Fruit fly (Drosophila melanogaster) whole organism, pupa: ENCODE results near the gene Cpr67Fa1.

Source experiments
- CG10348 ChIP-seq: fragments of 200-800 bp; sonication (Bioruptor generic); IDR thresholded peaks from 2 replicates; pipeline ENCODE4 v1.3.6; 2022; ENCODE audit warnings: missing biosample characterization, missing genetic modification characterization
- CG12605 ChIP-seq: fragments of 200-800 bp; sonication (Bioruptor generic); IDR thresholded peaks from 2 replicates; pipeline ENCODE4 v1.3.6; 2022; ENCODE audit warnings: missing biosample characterization, missing genetic modification characterization
- CG13204 ChIP-seq: fragments of 200-800 bp; sonication (Bioruptor generic); optimal IDR thresholded peaks from 2 replicates; lab custom pipeline; 2018; ENCODE audit warnings: missing biosample characterization, mild to moderate bottlenecking, missing genetic modification characterization, moderate library complexity
- CG14655 ChIP-seq: fragments of 200-800 bp; sonication (Bioruptor generic); optimal IDR thresholded peaks from 3 replicates; lab custom pipeline; 2017; ENCODE audit warnings: mild to moderate bottlenecking, missing biosample characterization, missing genetic modification reagents, missing genetic modification characterization
- CG15710 ChIP-seq: fragments of 200-800 bp; sonication (Bioruptor generic); optimal IDR thresholded peaks from 2 replicates; lab custom pipeline; 2018; ENCODE audit warnings: missing biosample characterization, mild to moderate bottlenecking, missing genetic modification characterization, moderate library complexity
- CG17806 ChIP-seq: fragments of 200-800 bp; sonication (Bioruptor generic); optimal IDR thresholded peaks from 2 replicates; lab custom pipeline; 2018; ENCODE audit warnings: missing biosample characterization, mild to moderate bottlenecking, missing genetic modification characterization, moderate library complexity
- CG32121 ChIP-seq: fragments of 200-800 bp; sonication (Bioruptor generic); IDR thresholded peaks from 2 replicates; pipeline ENCODE4 v1.3.6; 2022; ENCODE audit warnings: missing biosample characterization, missing genetic modification characterization
- CG34367 ChIP-seq: fragments of 200-800 bp; sonication (Bioruptor generic); optimal IDR thresholded peaks from 2 replicates; lab custom pipeline; 2018; ENCODE audit warnings: missing biosample characterization, mild to moderate bottlenecking, missing genetic modification characterization
- CG4496 ChIP-seq: fragments of 200-800 bp; sonication (Bioruptor generic); IDR thresholded peaks from 3 replicates; pipeline ENCODE4 v1.3.6; 2022; ENCODE audit warnings: missing biosample characterization, missing genetic modification characterization
- CG8301 ChIP-seq: fragments of 200-800 bp; sonication (Bioruptor generic); optimal IDR thresholded peaks from 2 replicates; lab custom pipeline; 2018; ENCODE audit warnings: missing biosample characterization, mild to moderate bottlenecking, missing genetic modification characterization
- CG9948 ChIP-seq: fragments of 200-800 bp; sonication (Bioruptor generic); optimal IDR thresholded peaks from 2 replicates; lab custom pipeline; 2018; ENCODE audit warnings: missing biosample characterization, mild to moderate bottlenecking, missing genetic modification characterization, moderate library complexity
- D1 ChIP-seq: fragments of 200-800 bp; sonication (Bioruptor generic); optimal IDR thresholded peaks from 2 replicates; lab custom pipeline; 2018; ENCODE audit warnings: missing biosample characterization, mild to moderate bottlenecking, missing genetic modification characterization, moderate library complexity
- EcR ChIP-seq: fragments of 200-800 bp; sonication (Bioruptor generic); optimal IDR thresholded peaks from 3 replicates; lab custom pipeline; 2019; ENCODE audit warnings: missing biosample characterization, missing genetic modification characterization, mild to moderate bottlenecking, moderate library complexity, missing genetic modification reagents
- Ets98B ChIP-seq: fragments of 200-800 bp; sonication (Bioruptor generic); IDR thresholded peaks from 2 replicates; pipeline ENCODE4 v1.3.6; 2022; ENCODE audit warnings: missing biosample characterization, missing genetic modification characterization
- Pif1A ChIP-seq: fragments of 200-800 bp; sonication (Bioruptor generic); optimal IDR thresholded peaks from 3 replicates; lab custom pipeline; 2016; ENCODE audit warnings: missing biosample characterization, missing genetic modification characterization
- Pif1B ChIP-seq: fragments of 200-800 bp; sonication (Bioruptor generic); optimal IDR thresholded peaks from 3 replicates; lab custom pipeline; 2016; ENCODE audit warnings: missing biosample characterization, missing genetic modification characterization
- Snoo ChIP-seq: fragments of 200-800 bp; sonication (Bioruptor generic); optimal IDR thresholded peaks from 3 replicates; lab custom pipeline; 2017; ENCODE audit warnings: missing biosample characterization, mild to moderate bottlenecking, missing genetic modification characterization, inconsistent platforms
- fd96Ca ChIP-seq: fragments of 200-800 bp; sonication (Bioruptor generic); IDR thresholded peaks from 3 replicates; pipeline ENCODE4 v1.3.6; 2022; ENCODE audit warnings: missing biosample characterization, missing genetic modification characterization
- gl ChIP-seq: fragments of 200-800 bp; sonication (Bioruptor generic); optimal IDR thresholded peaks from 2 replicates; lab custom pipeline; 2018; ENCODE audit warnings: missing biosample characterization, mild to moderate bottlenecking, missing genetic modification characterization
- rn ChIP-seq: fragments of 200-800 bp; sonication (Bioruptor generic); IDR thresholded peaks from 2 replicates; pipeline ENCODE4 v1.3.6; 2022; ENCODE audit warnings: missing biosample characterization, missing genetic modification characterization

The Cpr67Fa1 gene

dm6 chr3L:10870087-10870486, 19.7 kb upstream of the Cpr67Fa1 start:
- TF ChIP-seq rn (GFP tag; lab: Robert Waterston, UW) (no peak), CG8301 (no peak), Snoo (no peak), D1 (no peak), fd96Ca (GFP tag; lab: Robert Waterston, UW) (no peak), CG10348 (GFP tag; lab: Robert Waterston, UW) (no peak), CG34367 (tag; lab: Kevin White, UChicago) (no peak), CG15710 (tag; lab: Kevin White, UChicago) (no peak), CG4496 (no peak), gl (tag; lab: Kevin White, UChicago) (no peak), CG9948 (tag; lab: Kevin White, UChicago) (no peak), Pif1A (GFP tag; lab: Kevin White, UChicago) (no peak), CG17806 (no peak), CG13204 (GFP tag; lab: Kevin White, UChicago) (no peak), CG12605 (GFP tag; lab: Robert Waterston, UW) (no peak), CG32121 (GFP tag; lab: Robert Waterston, UW) (no peak), Pif1B (GFP tag; lab: Kevin White, UChicago) (no peak), Ets98B (no peak), EcR (GFP tag; lab: Kevin White, UChicago) (no peak), CG14655 (GFP tag; lab: Kevin White, UChicago) (no peak)
- TF ChIP-seq, all 21 proteins: peak for 0

dm6 chr3L:10871534-10871933, 18.3 kb upstream of the Cpr67Fa1 start:
- TF ChIP-seq Ets98B (no peak), CG10348 (GFP tag; lab: Robert Waterston, UW) (no peak), CG8301 (no peak), rn (GFP tag; lab: Robert Waterston, UW) (no peak), CG12605 (GFP tag; lab: Robert Waterston, UW) (no peak), gl (tag; lab: Kevin White, UChicago) (no peak), CG32121 (GFP tag; lab: Robert Waterston, UW) (no peak), CG17806 (no peak), CG34367 (tag; lab: Kevin White, UChicago) (no peak), EcR (GFP tag; lab: Kevin White, UChicago) (no peak)

dm6 chr3L:10876036-10876435, 13.8 kb upstream of the Cpr67Fa1 start:
- TF ChIP-seq Pif1A (GFP tag; lab: Kevin White, UChicago) (no peak), CG4496 (no peak)

- TF ChIP-seq Pif1B (GFP tag; lab: Kevin White, UChicago), result no peak
- TF ChIP-seq CG34367 (tag; lab: Kevin White, UChicago), result no peak
- 0 out of 3 replicates have a peak, but pooled peaks have one; percentile 20 for TF ChIP-seq CG4496
- TF ChIP-seq gl (tag; lab: Kevin White, UChicago), result no peak
Observed at dm6 chr3L:10878842-10879241, 10.9 kb upstream of the Cpr67Fa1 start, which contains the start of the genes CG6418 and Blos4. Gene CG6418, minus strand, starts transcription at chr3L:10879037. Gene Blos4, plus strand, starts transcription at chr3L:10879085.

dm6 chr3L:10882336-10883040, 7.3 kb upstream of the Cpr67Fa1 start, which contains the start of the genes CG6409 and galla-2:
Gene CG6409, minus strand, starts transcription at chr3L:10882386.
Gene galla-2, plus strand, starts transcription at chr3L:10882890.
- TF ChIP-seq CG15710 (tag; lab: Kevin White, UChicago) (peak; percentile 12), CG12605 (GFP tag; lab: Robert Waterston, UW) (no peak)
- TF ChIP-seq, all 21 proteins: peak for 1

dm6 chr3L:10885711-10886272, 4.0 kb upstream of the Cpr67Fa1 start:
- TF ChIP-seq D1, result peak; percentile 76
- no peak for TF ChIP-seq Ets98B
- TF ChIP-seq, all 21 proteins: peak for 1

- TF ChIP-seq CG10348 (GFP tag; lab: Robert Waterston, UW) (no peak), rn (GFP tag; lab: Robert Waterston, UW) (no peak), CG14655 (GFP tag; lab: Kevin White, UChicago) (no peak), CG9948 (tag; lab: Kevin White, UChicago) (no peak), gl (tag; lab: Kevin White, UChicago) (no peak), CG13204 (GFP tag; lab: Kevin White, UChicago) (no peak), CG34367 (tag; lab: Kevin White, UChicago) (no peak), CG4496 (no peak), CG32121 (GFP tag; lab: Robert Waterston, UW) (no peak), Pif1A (GFP tag; lab: Kevin White, UChicago) (no peak), CG8301 (no peak), CG15710 (tag; lab: Kevin White, UChicago) (no peak), D1 (no peak), EcR (GFP tag; lab: Kevin White, UChicago) (no peak), CG17806 (no peak), fd96Ca (GFP tag; lab: Robert Waterston, UW) (no peak)
Observed at dm6 chr3L:10886371-10886770, 3.4 kb upstream of the Cpr67Fa1 start, which contains the start of gene OXA1L. Gene OXA1L, minus strand, starts transcription at chr3L:10886471.
